Worm (Caenorhabditis elegans): ENCODE measurements around the gene str-2.

The str-2 gene

DNA sequence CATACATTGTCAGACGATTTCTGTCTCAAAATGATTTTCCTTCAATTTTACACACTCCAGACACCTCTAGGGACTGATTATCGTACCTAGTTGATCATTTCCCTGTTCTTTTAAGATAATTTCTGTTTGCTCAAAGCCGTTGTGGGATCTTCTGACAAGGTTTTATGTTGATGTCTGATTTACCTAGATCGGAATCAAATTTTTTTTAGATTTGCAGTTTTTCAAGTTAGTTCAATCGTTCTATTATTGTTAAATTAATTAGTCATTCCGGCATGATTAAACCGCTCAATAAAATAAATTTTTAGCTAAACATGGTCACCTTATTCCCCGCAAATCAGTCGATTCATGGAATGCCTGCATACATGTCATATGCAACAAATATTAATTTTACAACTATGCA, 10.5 kb downstream of the str-2 start, which contains the start of gene sru-30:
TSS of gene sru-30 (plus strand) at position 301 of the 400 bp plus-strand sequence.
- TF ChIP-seq pha-4 (tag; optimal IDR thresholded peaks at IDR 0.05) (no peak), fkh-10 (GFP tag; optimal IDR thresholded peaks at IDR 0.05) (no peak), nhr-25 (tag; optimal IDR thresholded peaks at IDR 0.05) (no peak), fos-1 (tag; optimal IDR thresholded peaks at IDR 0.05) (no peak), R02D3.7 (tag; optimal IDR thresholded peaks at IDR 0.05) (no peak), nhr-67 (tag; optimal IDR thresholded peaks at IDR 0.05) (no peak), zag-1 (tag; optimal IDR thresholded peaks at IDR 0.05) (no peak), egl-5 (tag; optimal IDR thresholded peaks at IDR 0.05) (no peak), egl-27 (tag; optimal IDR thresholded peaks at IDR 0.05) (no peak)

DNA sequence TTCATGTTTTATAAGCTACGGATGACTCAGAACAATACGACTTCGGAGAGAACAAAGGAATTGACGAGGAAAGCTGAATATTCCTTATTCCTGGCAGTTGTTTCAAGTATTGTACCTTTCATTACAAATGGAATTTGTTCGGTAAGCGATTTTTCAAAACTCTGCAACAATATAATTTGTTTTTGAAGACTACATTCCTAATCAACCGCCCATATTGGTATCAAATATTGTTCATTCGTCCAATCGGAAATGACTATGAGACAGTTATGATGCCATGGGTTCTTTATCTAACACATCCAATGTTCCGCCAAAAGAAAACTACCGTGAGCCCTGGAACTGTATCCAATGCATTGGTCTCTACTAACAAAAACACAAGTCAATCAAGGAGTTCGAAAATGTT, 11.8 kb downstream of the str-2 start:
- no peak for TF ChIP-seq ceh-9 (tag; optimal IDR thresholded peaks at IDR 0.05)

DNA sequence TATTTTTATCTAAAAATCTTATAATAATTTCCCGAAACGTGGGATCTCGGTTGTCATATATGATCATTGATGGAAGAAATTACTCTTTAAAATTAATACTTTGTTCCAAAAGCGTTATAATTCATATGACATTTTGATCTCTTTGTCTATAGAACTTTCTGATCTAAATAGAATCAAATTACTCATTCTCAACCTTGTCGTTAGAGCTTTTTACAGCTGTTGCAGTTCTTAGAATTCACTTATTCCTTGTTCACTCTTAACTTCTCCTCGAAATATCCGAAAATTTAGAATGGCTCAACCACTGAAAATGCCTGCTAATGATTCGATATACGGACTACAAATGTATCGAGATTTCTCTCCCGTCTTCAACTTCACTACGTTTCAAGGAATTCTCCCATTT, 12.9 kb downstream of the str-2 start, which contains the start of gene sru-29:
TSS of gene sru-29 (plus strand) at position 301 of the 400 bp plus-strand sequence.
- TF ChIP-seq lin-39 (tag; optimal IDR thresholded peaks at IDR 0.05) (no peak), ama-1 (optimal IDR thresholded peaks at IDR 0.05) (no peak), daf-12 (tag; optimal IDR thresholded peaks at IDR 0.05) (no peak), elt-3 (tag; optimal IDR thresholded peaks at IDR 0.05) (no peak), aly-2 (tag; optimal IDR thresholded peaks at IDR 0.05) (no peak), zag-1 (tag; optimal IDR thresholded peaks at IDR 0.05) (no peak), ceh-16 (tag; optimal IDR thresholded peaks at IDR 0.05) (no peak), nhr-43 (tag; optimal IDR thresholded peaks at IDR 0.05; ENCODE audit: poor library complexity, severe bottlenecking) (no peak), unc-39 (tag; optimal IDR thresholded peaks at IDR 0.05) (no peak), pha-4 (tag; optimal IDR thresholded peaks at IDR 0.05) (no peak), elt-2 (tag; optimal IDR thresholded peaks at IDR 0.05) (no peak), egl-5 (tag; optimal IDR thresholded peaks at IDR 0.05) (no peak), nhr-77 (tag; optimal IDR thresholded peaks at IDR 0.05) (no peak), pqm-1 (tag; optimal IDR thresholded peaks at IDR 0.05) (no peak), hmg-11 (tag; optimal IDR thresholded peaks at IDR 0.05) (no peak), skn-1 (tag; optimal IDR thresholded peaks at IDR 0.05) (no peak)

DNA sequence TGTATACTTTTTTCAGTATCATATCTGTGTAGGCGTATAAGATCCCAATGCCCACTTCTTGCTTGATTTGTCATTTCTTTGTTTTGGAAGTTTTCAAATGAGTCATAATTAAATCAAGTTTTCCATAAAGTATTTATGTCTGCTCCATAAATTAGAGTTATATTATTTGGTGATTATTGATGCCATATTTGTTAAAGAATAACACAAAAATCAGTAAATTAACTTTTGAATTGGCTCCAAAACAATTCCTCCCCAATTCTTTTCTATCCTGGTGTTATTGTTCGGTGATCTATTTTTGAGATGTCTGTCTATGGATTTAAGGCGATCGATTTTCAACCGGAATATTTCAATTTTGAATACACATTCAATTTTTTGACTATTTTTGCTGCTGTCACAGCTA, 18.9 kb downstream of the str-2 start, which contains the start of gene sru-37:
TSS of gene sru-37 (plus strand) at position 301 of the 400 bp plus-strand sequence.
- TF ChIP-seq nhr-77 (tag; optimal IDR thresholded peaks at IDR 0.05): no peak

DNA sequence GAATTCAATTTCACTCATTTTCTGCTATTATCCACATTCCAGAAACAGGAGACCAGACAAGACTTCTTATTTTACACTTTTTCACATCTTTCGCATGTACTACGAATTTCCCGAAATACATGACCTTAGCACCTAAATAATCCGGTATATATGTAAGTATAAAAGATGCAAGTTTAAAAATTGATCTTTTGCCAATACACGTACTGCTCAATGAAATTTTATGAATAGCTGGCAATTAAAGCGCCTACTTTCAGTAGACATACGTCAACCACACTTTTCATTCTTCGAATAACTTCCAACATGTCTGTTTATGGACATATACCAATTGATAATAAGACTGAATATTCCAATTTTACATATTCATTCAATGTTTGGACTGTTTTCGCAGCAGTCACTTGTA, 20.9 kb downstream of the str-2 start, which contains the start of gene sru-39:
TSS of gene sru-39 (plus strand) at position 301 of the 400 bp plus-strand sequence.
- no peak for TF ChIP-seq ceh-9 (tag; optimal IDR thresholded peaks at IDR 0.05)
- TF ChIP-seq unc-62 (GFP tag; optimal IDR thresholded peaks at IDR 0.05): no peak
- TF ChIP-seq snpc-4 (tag; optimal IDR thresholded peaks at IDR 0.05): no peak
- no peak for TF ChIP-seq ztf-11 (tag; optimal IDR thresholded peaks at IDR 0.05)
- no peak for TF ChIP-seq tbx-2 (tag; optimal IDR thresholded peaks at IDR 0.05)
- no peak for TF ChIP-seq nhr-25 (tag; optimal IDR thresholded peaks at IDR 0.05)
- no peak for TF ChIP-seq nhr-43 (tag; optimal IDR thresholded peaks at IDR 0.05; ENCODE audit: poor library complexity, severe bottlenecking)
- no peak for TF ChIP-seq lsy-12 (tag; optimal IDR thresholded peaks at IDR 0.05)
- no peak for TF ChIP-seq egl-5 (tag; optimal IDR thresholded peaks at IDR 0.05)
- no peak for TF ChIP-seq elt-2 (tag; optimal IDR thresholded peaks at IDR 0.05)
- TF ChIP-seq nfya-1 (tag; optimal IDR thresholded peaks at IDR 0.05; ENCODE audit: insufficient read depth): no peak
- TF ChIP-seq nhr-28 (tag; optimal IDR thresholded peaks at IDR 0.05): no peak
- TF ChIP-seq ZK546.5 (tag; optimal IDR thresholded peaks at IDR 0.05): no peak
- no peak for TF ChIP-seq pqm-1 (tag; optimal IDR thresholded peaks at IDR 0.05)
- no peak for TF ChIP-seq fos-1 (tag; optimal IDR thresholded peaks at IDR 0.05)
- no peak for TF ChIP-seq hmg-11 (tag; optimal IDR thresholded peaks at IDR 0.05)
- no peak for TF ChIP-seq mml-1 (tag; optimal IDR thresholded peaks at IDR 0.05)
- TF ChIP-seq ztf-4 (tag; optimal IDR thresholded peaks at IDR 0.05): no peak
- TF ChIP-seq nhr-12 (tag; optimal IDR thresholded peaks at IDR 0.05): no peak

DNA sequence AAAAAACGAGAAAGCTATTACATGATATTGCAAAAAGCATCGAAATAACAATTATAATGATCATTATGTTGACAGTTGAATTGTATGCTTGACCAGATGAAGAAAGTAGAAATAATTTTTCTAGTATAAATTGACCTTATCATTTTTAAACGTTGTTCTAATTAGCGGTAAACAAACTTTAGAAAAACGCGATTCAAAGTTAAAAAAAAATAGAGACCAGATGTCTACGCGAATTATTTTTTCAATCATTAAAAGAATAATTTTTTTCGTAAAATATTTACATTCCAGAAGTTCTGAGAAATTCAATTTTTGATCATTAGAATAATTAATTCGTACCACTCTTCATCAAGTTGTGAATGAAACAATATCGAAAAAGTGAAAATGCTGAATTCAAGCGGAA, 22.1 kb downstream of the str-2 start, which contains the start of gene F46B6.10:
TSS of gene F46B6.10 (minus strand) at position 101 of the 400 bp plus-strand sequence.
- TF ChIP-seq nhr-76 (tag; optimal IDR thresholded peaks at IDR 0.05) (no peak), daf-12 (tag; optimal IDR thresholded peaks at IDR 0.05) (no peak), ZK546.5 (tag; optimal IDR thresholded peaks at IDR 0.05) (no peak), R02D3.7 (tag; optimal IDR thresholded peaks at IDR 0.05) (no peak), snpc-4 (tag; optimal IDR thresholded peaks at IDR 0.05) (no peak), nhr-23 (tag; optimal IDR thresholded peaks at IDR 0.05) (no peak), mml-1 (tag; optimal IDR thresholded peaks at IDR 0.05) (no peak), unc-62 (GFP tag; optimal IDR thresholded peaks at IDR 0.05) (no peak), nhr-77 (tag; optimal IDR thresholded peaks at IDR 0.05) (no peak), nhr-28 (tag; optimal IDR thresholded peaks at IDR 0.05) (no peak), ztf-4 (tag; optimal IDR thresholded peaks at IDR 0.05) (no peak), aly-2 (tag; optimal IDR thresholded peaks at IDR 0.05) (no peak), nhr-12 (tag; optimal IDR thresholded peaks at IDR 0.05) (no peak), egl-27 (tag; optimal IDR thresholded peaks at IDR 0.05) (no peak)

Data from whole organism, L3 larva.